Fruit fly (Drosophila melanogaster): ENCODE measurements around the gene Dhps.
"Not testable (repeated sequence)": the region's sequence is repeated elsewhere in the genome, so short reads cannot be mapped to it uniquely, and the experiment has no call there.

Dhps gene

dm6 chr3L:8202317-8202842, 4.4 kb downstream of the Dhps start, which contains the start of the genes CG7366 and CG13679:
TSS of gene CG7366 (minus strand) at chr3L:8202417.
TSS of gene CG13679 (plus strand) at chr3L:8202792.
- no peak for TF ChIP-seq EcR (GFP tag; optimal IDR thresholded peaks at IDR 0.05)
- no peak for TF ChIP-seq pan (optimal IDR thresholded peaks at IDR 0.05)
- TF ChIP-seq CG8478 (optimal IDR thresholded peaks at IDR 0.05) = no peak
- TF ChIP-seq usp (GFP tag; optimal IDR thresholded peaks at IDR 0.05) = no peak
- no peak for TF ChIP-seq psq (optimal IDR thresholded peaks at IDR 0.05)
- no peak for TF ChIP-seq Dll (optimal IDR thresholded peaks at IDR 0.05)

- TF ChIP-seq psq (optimal IDR thresholded peaks at IDR 0.05) = no peak
- TF ChIP-seq usp (GFP tag; optimal IDR thresholded peaks at IDR 0.05) = no peak
- TF ChIP-seq pan (optimal IDR thresholded peaks at IDR 0.05) = no peak
- TF ChIP-seq EcR (GFP tag; optimal IDR thresholded peaks at IDR 0.05) = no peak
- TF ChIP-seq Dll (optimal IDR thresholded peaks at IDR 0.05) = no peak
- no peak for TF ChIP-seq CG8478 (optimal IDR thresholded peaks at IDR 0.05)
These were observed 12.6 kb downstream of the Dhps start, which contains the start of gene tut for dm6 chr3L:8210596-8210995. TSS of gene tut (minus strand) at chr3L:8210743.

- TF ChIP-seq CG8478 (optimal IDR thresholded peaks at IDR 0.05) (no peak), usp (GFP tag; optimal IDR thresholded peaks at IDR 0.05) (no peak), pan (optimal IDR thresholded peaks at IDR 0.05) (no peak), psq (optimal IDR thresholded peaks at IDR 0.05) (no peak), Dll (optimal IDR thresholded peaks at IDR 0.05) (no peak), EcR (GFP tag; optimal IDR thresholded peaks at IDR 0.05) (no peak)
These were observed 13.6 kb downstream of the Dhps start, which contains the start of gene CG8006 for dm6 chr3L:8211590-8211989. TSS of gene CG8006 (plus strand) at chr3L:8211890.

dm6 chr3L:8214980-8215379, 17.0 kb downstream of the Dhps start, which contains the start of gene CG8012:
TSS of gene CG8012 (plus strand) at chr3L:8215280.
- TF ChIP-seq usp (GFP tag; optimal IDR thresholded peaks at IDR 0.05) (no peak), pan (optimal IDR thresholded peaks at IDR 0.05) (no peak), Dll (optimal IDR thresholded peaks at IDR 0.05) (no peak), psq (optimal IDR thresholded peaks at IDR 0.05) (no peak), EcR (GFP tag; optimal IDR thresholded peaks at IDR 0.05) (no peak), CG8478 (optimal IDR thresholded peaks at IDR 0.05) (no peak)

dm6 chr3L:8218883-8219282, 20.9 kb downstream of the Dhps start, which contains the start of gene CG13674:
TSS of gene CG13674 (minus strand) at chr3L:8218983.
- TF ChIP-seq usp (GFP tag; optimal IDR thresholded peaks at IDR 0.05) (no peak), pan (optimal IDR thresholded peaks at IDR 0.05) (no peak), psq (optimal IDR thresholded peaks at IDR 0.05) (no peak), CG8478 (optimal IDR thresholded peaks at IDR 0.05) (no peak), Dll (optimal IDR thresholded peaks at IDR 0.05) (no peak), EcR (GFP tag; optimal IDR thresholded peaks at IDR 0.05) (no peak)

- TF ChIP-seq pan (optimal IDR thresholded peaks at IDR 0.05) (no peak), usp (GFP tag; optimal IDR thresholded peaks at IDR 0.05) (no peak), CG8478 (optimal IDR thresholded peaks at IDR 0.05) (no peak), EcR (GFP tag; optimal IDR thresholded peaks at IDR 0.05) (no peak), psq (optimal IDR thresholded peaks at IDR 0.05) (no peak), Dll (optimal IDR thresholded peaks at IDR 0.05) (no peak)
These were observed 21.7 kb downstream of the Dhps start for dm6 chr3L:8219687-8220086.

dm6 chr3L:8221835-8222234, 23.8 kb downstream of the Dhps start, which contains the start of gene CG13678:
TSS of gene CG13678 (plus strand) at chr3L:8222141.
- TF ChIP-seq usp (GFP tag; optimal IDR thresholded peaks at IDR 0.05) (no peak), EcR (GFP tag; optimal IDR thresholded peaks at IDR 0.05) (no peak), pan (optimal IDR thresholded peaks at IDR 0.05) (no peak), CG8478 (optimal IDR thresholded peaks at IDR 0.05) (no peak), psq (optimal IDR thresholded peaks at IDR 0.05) (no peak), Dll (optimal IDR thresholded peaks at IDR 0.05) (no peak)

dm6 chr3L:8228924-8229323, 30.9 kb downstream of the Dhps start, which contains the start of gene eIF4E3:
TSS of gene eIF4E3 (plus strand) at chr3L:8229224.
- TF ChIP-seq usp (GFP tag; optimal IDR thresholded peaks at IDR 0.05) (no peak), EcR (GFP tag; optimal IDR thresholded peaks at IDR 0.05) (no peak), CG8478 (optimal IDR thresholded peaks at IDR 0.05) (no peak), psq (optimal IDR thresholded peaks at IDR 0.05) (no peak), pan (optimal IDR thresholded peaks at IDR 0.05) (no peak)

dm6 chr3L:8238347-8238746, 40.3 kb downstream of the Dhps start, which contains the start of gene Dscam4:
TSS of gene Dscam4 (plus strand) at chr3L:8238647.
- TF ChIP-seq usp (GFP tag; optimal IDR thresholded peaks at IDR 0.05); EcR (GFP tag; optimal IDR thresholded peaks at IDR 0.05); pan (optimal IDR thresholded peaks at IDR 0.05): not testable (repeated sequence)

dm6 chr3L:8240501-8240900, 42.5 kb downstream of the Dhps start, which contains the start of gene CG7213:
TSS of gene CG7213 (minus strand) at chr3L:8240601.
- TF ChIP-seq EcR (GFP tag; optimal IDR thresholded peaks at IDR 0.05) (no peak), Dll (optimal IDR thresholded peaks at IDR 0.05) (no peak), psq (optimal IDR thresholded peaks at IDR 0.05) (no peak), CG8478 (optimal IDR thresholded peaks at IDR 0.05) (no peak), usp (GFP tag; optimal IDR thresholded peaks at IDR 0.05) (no peak), pan (optimal IDR thresholded peaks at IDR 0.05) (no peak)

- TF ChIP-seq Dll (optimal IDR thresholded peaks at IDR 0.05) (no peak), CG8478 (optimal IDR thresholded peaks at IDR 0.05) (no peak), EcR (GFP tag; optimal IDR thresholded peaks at IDR 0.05) (no peak), usp (GFP tag; optimal IDR thresholded peaks at IDR 0.05) (no peak), psq (optimal IDR thresholded peaks at IDR 0.05) (no peak), pan (optimal IDR thresholded peaks at IDR 0.05) (no peak)
These were observed 42.9 kb downstream of the Dhps start for dm6 chr3L:8240932-8241331.
